Comparison of ENCODE assay signal across 6 worm cellular contexts in the genomic region with DNA sequence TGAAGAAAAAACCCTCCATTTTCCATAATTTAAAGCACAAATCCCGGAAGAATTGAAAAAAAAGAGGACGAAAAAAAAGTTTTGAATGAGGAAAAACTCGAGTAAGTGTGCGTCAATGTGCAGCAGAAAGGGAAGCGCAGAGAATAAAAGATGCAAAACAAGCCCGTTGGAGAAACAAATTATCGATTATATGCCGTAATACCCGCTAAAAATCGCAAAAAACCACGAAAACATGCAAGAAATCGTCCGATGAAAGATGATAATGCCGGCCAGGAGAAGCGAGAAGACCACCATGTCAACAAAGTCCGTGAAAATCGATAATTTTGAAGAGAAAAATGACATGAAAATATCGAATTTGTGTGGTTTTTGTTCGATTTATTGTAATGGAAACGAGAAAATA.
TF ChIP-seq lines count a peak whose summit lies in the region.

No protein-coding gene starts in this region.

TF ChIP-seq in whole organism, L3 larva, 47 proteins besides CTCF, POLR2A, EP300 and RAD21:
- TF ChIP-seq nfya-1 (tag; optimal IDR thresholded peaks at IDR 0.05; lab: Kevin White, UChicago; ENCODE audit: insufficient read depth): peak; percentile 45
- no peak for TF ChIP-seq zag-1 (tag; optimal IDR thresholded peaks at IDR 0.05; lab: Kevin White, UChicago)
- TF ChIP-seq fkh-10 (GFP tag; optimal IDR thresholded peaks at IDR 0.05; lab: Kevin White, UChicago): no peak
- peak; percentile 61 for TF ChIP-seq ceh-28 (tag; optimal IDR thresholded peaks at IDR 0.05; lab: Kevin White, UChicago)
- TF ChIP-seq egl-5 (tag; optimal IDR thresholded peaks at IDR 0.05; lab: Kevin White, UChicago): no peak
- no peak for TF ChIP-seq pha-4 (tag; optimal IDR thresholded peaks at IDR 0.05; lab: Kevin White, UChicago)
- no peak for TF ChIP-seq ztf-4 (tag; optimal IDR thresholded peaks at IDR 0.05; lab: Kevin White, UChicago)

TF ChIP-seq in whole organism, L4 larva, 104 proteins besides CTCF, POLR2A, EP300 and RAD21:
- TF ChIP-seq dpl-1 (GFP tag; optimal IDR thresholded peaks at IDR 0.05; lab: Kevin White, UChicago) (no peak), rbr-2 (tag; optimal IDR thresholded peaks at IDR 0.05; lab: Kevin White, UChicago) (no peak), lsy-2 (tag; optimal IDR thresholded peaks at IDR 0.05; lab: Kevin White, UChicago) (peak in 1 of 2 experiments; percentile 9), ceh-28 (tag; optimal IDR thresholded peaks at IDR 0.05; lab: Kevin White, UChicago) (peak; percentile 48), unc-62 (GFP tag; optimal IDR thresholded peaks at IDR 0.05 in 1 of 2; lab: Kevin White, UChicago) (peak in 1 of 2 experiments; percentile 43), unc-62 (tag; optimal IDR thresholded peaks at IDR 0.05; lab: Kevin White, UChicago) (no peak)
TF ChIP-seq in whole organism, L4 larva: peak in this region for 3.

TF ChIP-seq in whole organism, late embryonic, 69 proteins besides CTCF, POLR2A, EP300 and RAD21:
- TF ChIP-seq ceh-30 (tag; optimal IDR thresholded peaks at IDR 0.05; lab: Kevin White, UChicago) (no peak), ceh-48 (tag; optimal IDR thresholded peaks at IDR 0.05; lab: Kevin White, UChicago) (peak; percentile 4)

TF ChIP-seq in whole organism, midembryonic, 9 proteins besides CTCF, POLR2A, EP300 and RAD21:
- TF ChIP-seq ztf-29 (GFP tag; IDR thresholded peaks at IDR 0.05; lab: Robert Waterston, UW) (no peak), ztf-23 (GFP tag; IDR thresholded peaks at IDR 0.05; lab: Robert Waterston, UW) (no peak), cog-1 (tag; optimal IDR thresholded peaks at IDR 0.05; lab: Kevin White, UChicago) (no peak), flt-1 (GFP tag; IDR thresholded peaks at IDR 0.05; lab: Robert Waterston, UW) (no peak), T22C8.4 (GFP tag; IDR thresholded peaks at IDR 0.05; lab: Robert Waterston, UW) (peak; percentile 64), tab-1 (GFP tag; IDR thresholded peaks at IDR 0.05; lab: Robert Waterston, UW) (no peak)
TF ChIP-seq in whole organism, midembryonic: peak in this region for 1.

TF ChIP-seq in whole organism, mixed stage, embryonic, 35 proteins besides CTCF, POLR2A, EP300 and RAD21:
- TF ChIP-seq lin-13 (tag; optimal IDR thresholded peaks at IDR 0.05; lab: Kevin White, UChicago): no peak
- TF ChIP-seq ces-1 (GFP tag; optimal IDR thresholded peaks at IDR 0.05; lab: Kevin White, UChicago): peak; percentile 26
TF ChIP-seq in whole organism, mixed stage, embryonic: peak in this region for 1.

TF ChIP-seq in whole organism, young adult, 124 proteins besides CTCF, POLR2A, EP300 and RAD21:
- TF ChIP-seq hmg-1.2 (GFP tag; IDR thresholded peaks at IDR 0.05; lab: Robert Waterston, UW) (peak; percentile 14; the same call in 1 of the 2 replicates), Y79H2A.3 (GFP tag; conservative IDR thresholded peaks at IDR 0.05; lab: Robert Waterston, UW) (no peak), rcor-1 (GFP tag; IDR thresholded peaks at IDR 0.05; lab: Robert Waterston, UW) (no peak)
